Worm (Caenorhabditis elegans) whole organism, L3 larva: ENCODE measurements around the gene cmtr-2.

Experiments
- R02D3.7 ChIP-seq: fragments of 150-350 bp; optimal IDR thresholded peaks from 2 replicates; lab custom pipeline; 2014; ENCODE audit warnings: missing biosample characterization, missing genetic modification characterization
- ZK546.5 ChIP-seq: sonication (generic microtip); optimal IDR thresholded peaks from 2 replicates; lab custom pipeline; 2017; ENCODE audit warnings: missing biosample characterization, missing genetic modification characterization
- ceh-16 ChIP-seq: sonication (generic microtip); optimal IDR thresholded peaks from 2 replicates; lab custom pipeline; 2017; ENCODE audit warnings: missing biosample characterization, missing genetic modification characterization
- lin-39 ChIP-seq: fragments of 150-350 bp; optimal IDR thresholded peaks from 2 replicates; lab custom pipeline; 2018; ENCODE audit warnings: missing biosample characterization, missing genetic modification reagents, missing genetic modification characterization
- nhr-67 ChIP-seq: fragments of 150-350 bp; optimal IDR thresholded peaks from 2 replicates; lab custom pipeline; 2014; ENCODE audit warnings: missing biosample characterization, missing genetic modification characterization
- nhr-77 ChIP-seq: fragments of 150-350 bp; optimal IDR thresholded peaks from 2 replicates; lab custom pipeline; 2014; ENCODE audit warnings: missing biosample characterization, missing genetic modification characterization
- pha-4 ChIP-seq: fragments of 150-350 bp; optimal IDR thresholded peaks from 2 replicates; lab custom pipeline; 2014; ENCODE audit warnings: missing biosample characterization, missing genetic modification reagents, missing genetic modification characterization
- snpc-4 ChIP-seq: fragments of 150-350 bp; optimal IDR thresholded peaks from 2 replicates; lab custom pipeline; 2014; ENCODE audit warnings: missing biosample characterization, missing genetic modification characterization
- ztf-11 ChIP-seq: fragments of 150-350 bp; optimal IDR thresholded peaks from 2 replicates; lab custom pipeline; 2014; ENCODE audit warnings: missing biosample characterization, missing genetic modification characterization

DNA sequence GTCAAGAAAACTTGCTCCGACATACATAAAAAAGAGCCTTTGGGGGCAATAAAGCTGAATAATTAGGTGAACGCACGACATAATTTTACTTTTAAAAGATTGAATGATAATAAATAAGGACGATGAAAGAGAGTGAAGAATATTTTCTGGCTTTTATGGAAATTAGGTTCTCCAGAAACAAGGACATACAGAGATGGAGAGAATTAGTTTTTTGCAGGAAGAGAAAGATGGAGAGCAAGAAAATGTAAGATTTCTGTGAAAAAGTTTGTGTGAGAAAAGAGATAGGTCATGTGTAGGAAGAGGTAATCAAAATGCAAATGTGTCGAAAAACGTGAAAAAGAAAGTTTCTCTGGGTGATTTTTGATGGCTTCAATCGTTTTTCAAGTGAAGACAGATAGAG is 36.8 kb downstream of the cmtr-2 start, which contains the start of gene pdfr-1:
- TF ChIP-seq R02D3.7 (tag; lab: Kevin White, UChicago) (no peak), snpc-4 (tag; lab: Kevin White, UChicago) (no peak), ztf-11 (tag; lab: Kevin White, UChicago) (no peak), ZK546.5 (tag; lab: Kevin White, UChicago) (no peak), pha-4 (tag; lab: Kevin White, UChicago) (no peak), lin-39 (no peak), ceh-16 (tag; lab: Kevin White, UChicago) (no peak), nhr-67 (tag; lab: Kevin White, UChicago) (no peak), nhr-77 (tag; lab: Kevin White, UChicago) (no peak)
